Worm (Caenorhabditis elegans): ENCODE data around the gene C45B11.5.

The C45B11.5 gene

ce11 chrV:11012419-11012818, 29.2 kb upstream of the C45B11.5 start, which contains the start of gene C13G3.1:
C13G3.1 (minus strand) TSS chrV:11012465.
- no peak for TF ChIP-seq B0310.2 (tag; optimal IDR thresholded peaks at IDR 0.05)
- TF ChIP-seq hnd-1 (tag; optimal IDR thresholded peaks at IDR 0.05), result no peak
- TF ChIP-seq tbx-11 (GFP tag; IDR thresholded peaks at IDR 0.05), result no peak
- TF ChIP-seq F13C5.2 (tag; optimal IDR thresholded peaks at IDR 0.05), result no peak
- no peak for TF ChIP-seq sea-1 (GFP tag; conservative IDR thresholded peaks at IDR 0.05)
- TF ChIP-seq ceh-36 (tag; optimal IDR thresholded peaks at IDR 0.05), result no peak
- TF ChIP-seq tra-4 (tag; optimal IDR thresholded peaks at IDR 0.05), result no peak
- no peak for TF ChIP-seq hmg-4 (GFP tag; optimal IDR thresholded peaks at IDR 0.05)

ce11 chrV:11013179-11013578, 28.4 kb upstream of the C45B11.5 start:
- no peak for TF ChIP-seq F13C5.2 (tag; optimal IDR thresholded peaks at IDR 0.05)
- no peak for TF ChIP-seq aly-1 (tag; optimal IDR thresholded peaks at IDR 0.05)
- no peak for TF ChIP-seq ceh-13 (GFP tag; optimal IDR thresholded peaks at IDR 0.05)
- no peak for TF ChIP-seq tra-4 (tag; optimal IDR thresholded peaks at IDR 0.05)
- TF ChIP-seq sea-1 (GFP tag; conservative IDR thresholded peaks at IDR 0.05), result no peak
- TF ChIP-seq ama-1 (optimal IDR thresholded peaks at IDR 0.05), result no peak
- no peak for TF ChIP-seq ceh-36 (tag; optimal IDR thresholded peaks at IDR 0.05)
- no peak for TF ChIP-seq hnd-1 (tag; optimal IDR thresholded peaks at IDR 0.05)
- no peak for TF ChIP-seq hmbx-1 (tag; optimal IDR thresholded peaks at IDR 0.05)
- no peak for TF ChIP-seq tbx-11 (GFP tag; IDR thresholded peaks at IDR 0.05)
- TF ChIP-seq B0310.2 (tag; optimal IDR thresholded peaks at IDR 0.05), result no peak
- TF ChIP-seq tbx-37 (GFP tag; conservative IDR thresholded peaks at IDR 0.05), result no peak
- TF ChIP-seq scrt-1 (GFP tag; IDR thresholded peaks at IDR 0.05), result no peak
- no peak for TF ChIP-seq hmg-4 (GFP tag; optimal IDR thresholded peaks at IDR 0.05)
- no peak for TF ChIP-seq ets-7 (tag; optimal IDR thresholded peaks at IDR 0.05)
- TF ChIP-seq flt-1 (GFP tag; IDR thresholded peaks at IDR 0.05), result no peak

ce11 chrV:11014758-11015157, 26.8 kb upstream of the C45B11.5 start:
- TF ChIP-seq sea-1 (GFP tag; conservative IDR thresholded peaks at IDR 0.05), result no peak
- TF ChIP-seq ets-7 (tag; optimal IDR thresholded peaks at IDR 0.05), result no peak
- TF ChIP-seq tbx-11 (GFP tag; IDR thresholded peaks at IDR 0.05), result no peak
- TF ChIP-seq hmg-4 (GFP tag; optimal IDR thresholded peaks at IDR 0.05), result no peak
- TF ChIP-seq ama-1 (optimal IDR thresholded peaks at IDR 0.05), result no peak
- no peak for TF ChIP-seq ceh-13 (GFP tag; optimal IDR thresholded peaks at IDR 0.05)
- no peak for TF ChIP-seq flt-1 (GFP tag; IDR thresholded peaks at IDR 0.05)
- no peak for TF ChIP-seq B0310.2 (tag; optimal IDR thresholded peaks at IDR 0.05)
- TF ChIP-seq F13C5.2 (tag; optimal IDR thresholded peaks at IDR 0.05), result no peak
- no peak for TF ChIP-seq ceh-36 (tag; optimal IDR thresholded peaks at IDR 0.05)
- TF ChIP-seq pes-1 (GFP tag; IDR thresholded peaks at IDR 0.05), result no peak
- TF ChIP-seq scrt-1 (GFP tag; IDR thresholded peaks at IDR 0.05), result no peak

ce11 chrV:11016846-11017553, 24.6 kb upstream of the C45B11.5 start:
- no peak for TF ChIP-seq flt-1 (GFP tag; IDR thresholded peaks at IDR 0.05)
- TF ChIP-seq ets-7 (tag; optimal IDR thresholded peaks at IDR 0.05), result no peak
- TF ChIP-seq tbx-37 (GFP tag; conservative IDR thresholded peaks at IDR 0.05), result no peak
- no peak for TF ChIP-seq aly-1 (tag; optimal IDR thresholded peaks at IDR 0.05)
- TF ChIP-seq pes-1 (GFP tag; IDR thresholded peaks at IDR 0.05), result no peak
- TF ChIP-seq ceh-36 (tag; optimal IDR thresholded peaks at IDR 0.05), result no peak
- TF ChIP-seq F13C5.2 (tag; optimal IDR thresholded peaks at IDR 0.05), result no peak
- TF ChIP-seq hmg-4 (GFP tag; optimal IDR thresholded peaks at IDR 0.05), result no peak
- TF ChIP-seq sea-1 (GFP tag; conservative IDR thresholded peaks at IDR 0.05), result no peak
- TF ChIP-seq hnd-1 (tag; optimal IDR thresholded peaks at IDR 0.05), result no peak
- no peak for TF ChIP-seq scrt-1 (GFP tag; IDR thresholded peaks at IDR 0.05)
- TF ChIP-seq ama-1 (optimal IDR thresholded peaks at IDR 0.05), result no peak
- TF ChIP-seq hmbx-1 (tag; optimal IDR thresholded peaks at IDR 0.05), result no peak

ce11 chrV:11022817-11023216, 18.8 kb upstream of the C45B11.5 start, which contains the start of the genes C13G3.12 and hot-6:
C13G3.12 (minus strand) TSS chrV:11022917.
hot-6 (minus strand) TSS chrV:11022937.
- TF ChIP-seq F13C5.2 (tag; optimal IDR thresholded peaks at IDR 0.05), result no peak
- no peak for TF ChIP-seq B0310.2 (tag; optimal IDR thresholded peaks at IDR 0.05)
- TF ChIP-seq flt-1 (GFP tag; IDR thresholded peaks at IDR 0.05), result no peak
- no peak for TF ChIP-seq ama-1 (optimal IDR thresholded peaks at IDR 0.05)
- TF ChIP-seq sea-1 (GFP tag; conservative IDR thresholded peaks at IDR 0.05), result no peak
- TF ChIP-seq hmbx-1 (tag; optimal IDR thresholded peaks at IDR 0.05), result no peak
- TF ChIP-seq ets-7 (tag; optimal IDR thresholded peaks at IDR 0.05), result no peak
- no peak for TF ChIP-seq hnd-1 (tag; optimal IDR thresholded peaks at IDR 0.05)
- no peak for TF ChIP-seq tbx-11 (GFP tag; IDR thresholded peaks at IDR 0.05)
- no peak for TF ChIP-seq ceh-13 (GFP tag; optimal IDR thresholded peaks at IDR 0.05)
- no peak for TF ChIP-seq tra-4 (tag; optimal IDR thresholded peaks at IDR 0.05)

- TF ChIP-seq tra-4 (tag; optimal IDR thresholded peaks at IDR 0.05), result no peak
- no peak for TF ChIP-seq aly-1 (tag; optimal IDR thresholded peaks at IDR 0.05)
- TF ChIP-seq hnd-1 (tag; optimal IDR thresholded peaks at IDR 0.05), result no peak
- TF ChIP-seq ama-1 (optimal IDR thresholded peaks at IDR 0.05), result no peak
Observed at ce11 chrV:11027740-11028139, 13.9 kb upstream of the C45B11.5 start.

ce11 chrV:11029309-11029708, 12.3 kb upstream of the C45B11.5 start:
- peak; percentile 23 for TF ChIP-seq ets-7 (tag; optimal IDR thresholded peaks at IDR 0.05)
- TF ChIP-seq hmg-4 (GFP tag; optimal IDR thresholded peaks at IDR 0.05), result no peak
- TF ChIP-seq ceh-36 (tag; optimal IDR thresholded peaks at IDR 0.05), result no peak
- peak; percentile 83 for TF ChIP-seq tbx-37 (GFP tag; conservative IDR thresholded peaks at IDR 0.05)
- peak; percentile 21 for TF ChIP-seq F13C5.2 (tag; optimal IDR thresholded peaks at IDR 0.05)
- peak; percentile 13 for TF ChIP-seq hnd-1 (tag; optimal IDR thresholded peaks at IDR 0.05)

ce11 chrV:11030675-11031074, 10.9 kb upstream of the C45B11.5 start:
- TF ChIP-seq F13C5.2 (tag; optimal IDR thresholded peaks at IDR 0.05) (no peak), ceh-13 (GFP tag; optimal IDR thresholded peaks at IDR 0.05) (no peak), sea-1 (GFP tag; conservative IDR thresholded peaks at IDR 0.05) (no peak), scrt-1 (GFP tag; IDR thresholded peaks at IDR 0.05) (no peak), ama-1 (optimal IDR thresholded peaks at IDR 0.05) (no peak), B0310.2 (tag; optimal IDR thresholded peaks at IDR 0.05) (no peak), flt-1 (GFP tag; IDR thresholded peaks at IDR 0.05) (no peak), tbx-37 (GFP tag; conservative IDR thresholded peaks at IDR 0.05) (no peak), hmg-4 (GFP tag; optimal IDR thresholded peaks at IDR 0.05) (no peak), hmbx-1 (tag; optimal IDR thresholded peaks at IDR 0.05) (no peak), tbx-11 (GFP tag; IDR thresholded peaks at IDR 0.05) (no peak), pes-1 (GFP tag; IDR thresholded peaks at IDR 0.05) (no peak), aly-1 (tag; optimal IDR thresholded peaks at IDR 0.05) (no peak), hnd-1 (tag; optimal IDR thresholded peaks at IDR 0.05) (no peak), tra-4 (tag; optimal IDR thresholded peaks at IDR 0.05) (no peak)

Measured in whole organism, early embryonic.